Fruit fly (Drosophila melanogaster): ENCODE data around the gene CG14104.

Gene CG14104

DNA sequence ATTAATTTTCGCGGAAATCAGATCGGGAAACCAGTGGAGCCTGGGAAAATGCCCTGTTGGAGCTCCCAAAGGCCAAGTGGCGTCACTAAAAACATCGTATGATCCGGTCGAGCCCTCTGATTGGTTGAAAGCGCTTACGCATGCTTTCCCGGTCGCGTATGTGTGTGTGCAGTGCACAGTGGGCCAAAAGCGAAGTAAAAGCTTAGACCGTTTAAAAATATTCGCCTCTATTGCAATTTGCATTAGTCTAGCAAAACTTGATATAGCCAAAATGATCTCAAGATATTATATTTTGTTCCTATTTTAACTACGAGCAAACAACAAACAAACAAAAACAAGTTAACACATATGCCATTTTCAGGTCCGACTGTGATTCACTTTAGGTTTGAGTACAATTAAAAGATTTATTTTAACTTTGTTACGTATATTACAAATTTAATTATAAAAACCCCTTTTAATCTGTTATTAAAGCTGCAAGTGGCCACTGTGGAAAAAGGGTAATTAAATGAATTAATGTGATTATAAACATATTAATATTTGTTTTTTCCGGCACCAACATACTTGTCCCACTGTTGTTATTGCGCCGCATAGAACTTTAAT, 12.7 kb downstream of the CG14104 start (continued):
- TF ChIP-seq GATAd (GFP tag; optimal IDR thresholded peaks at IDR 0.05) (no peak), dl (GFP tag; optimal IDR thresholded peaks at IDR 0.05; ENCODE audit: insufficient read depth in 1 of 2, partially characterized antibody in 2 of 2) (no peak), br (GFP tag; optimal IDR thresholded peaks at IDR 0.05) (no peak), psq (GFP tag; optimal IDR thresholded peaks at IDR 0.05) (peak; percentile 78)

DNA sequence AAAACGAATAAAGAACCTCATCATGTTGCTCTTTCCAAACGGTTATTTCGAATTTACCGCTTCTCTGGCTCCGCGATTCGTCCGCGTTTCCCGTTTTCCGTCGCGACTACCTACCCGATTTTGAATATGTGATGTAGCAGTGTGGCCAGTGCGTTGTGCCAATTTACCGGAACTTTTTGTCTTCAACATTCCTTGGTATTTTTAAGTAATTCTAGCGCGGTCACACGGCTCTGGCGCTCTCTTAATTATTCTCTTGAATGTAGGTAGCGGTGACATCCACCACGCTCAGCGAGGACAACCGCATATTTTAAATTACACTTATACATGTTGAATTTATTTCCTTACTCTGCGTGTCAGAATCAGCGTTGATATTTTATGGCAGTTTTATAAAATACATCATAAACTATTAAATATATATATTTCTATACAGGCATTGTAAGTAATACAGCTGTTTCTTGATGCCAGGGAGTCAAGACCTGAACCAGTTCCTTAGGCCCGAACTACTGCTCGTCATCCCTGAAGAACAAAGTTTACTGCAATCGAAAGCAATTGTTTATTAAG, 13.5 kb downstream of the CG14104 start, which contains the start of the genes CG42637, Gyc76C and SREBP:
Gene CG42637, minus strand, starts transcription at position 132 of the 561 bp plus-strand sequence.
Gene Gyc76C, minus strand, starts transcription at position 132 of the 561 bp plus-strand sequence.
Gene SREBP, plus strand, starts transcription at position 498 of the 561 bp plus-strand sequence.
- TF ChIP-seq brk (GFP tag; optimal IDR thresholded peaks at IDR 0.05) (peak; percentile 83), Hr83 (GFP tag; optimal IDR thresholded peaks at IDR 0.05; ENCODE audit: poor library complexity, severe bottlenecking) (peak; percentile 38), sage (GFP tag; optimal IDR thresholded peaks at IDR 0.05) (peak; percentile 85), dl (GFP tag; optimal IDR thresholded peaks at IDR 0.05; ENCODE audit: insufficient read depth in 1 of 2, partially characterized antibody in 2 of 2) (no peak), Rel (GFP tag; optimal IDR thresholded peaks at IDR 0.05) (peak; percentile 38), Rel (tag; optimal IDR thresholded peaks at IDR 0.05) (peak; percentile 47), fru (GFP tag; optimal IDR thresholded peaks at IDR 0.05) (peak; percentile 14), Dif (GFP tag; optimal IDR thresholded peaks at IDR 0.05; ENCODE audit: partially characterized antibody) (peak; percentile 52), Mio (GFP tag; optimal IDR thresholded peaks at IDR 0.05) (no peak), psq (GFP tag; optimal IDR thresholded peaks at IDR 0.05) (no peak), HLH106 (tag; optimal IDR thresholded peaks at IDR 0.05) (peak; percentile 37), Sp1 (GFP tag; optimal IDR thresholded peaks at IDR 0.05) (no peak), Dfd (GFP tag; optimal IDR thresholded peaks at IDR 0.05) (no peak), lola (GFP tag; optimal IDR thresholded peaks at IDR 0.05) (no peak), CrebA (GFP tag; optimal IDR thresholded peaks at IDR 0.05; ENCODE audit: borderline replicate concordance) (no peak), rgr (GFP tag; optimal IDR thresholded peaks at IDR 0.05) (peak; percentile 20), br (GFP tag; optimal IDR thresholded peaks at IDR 0.05) (no peak)

DNA sequence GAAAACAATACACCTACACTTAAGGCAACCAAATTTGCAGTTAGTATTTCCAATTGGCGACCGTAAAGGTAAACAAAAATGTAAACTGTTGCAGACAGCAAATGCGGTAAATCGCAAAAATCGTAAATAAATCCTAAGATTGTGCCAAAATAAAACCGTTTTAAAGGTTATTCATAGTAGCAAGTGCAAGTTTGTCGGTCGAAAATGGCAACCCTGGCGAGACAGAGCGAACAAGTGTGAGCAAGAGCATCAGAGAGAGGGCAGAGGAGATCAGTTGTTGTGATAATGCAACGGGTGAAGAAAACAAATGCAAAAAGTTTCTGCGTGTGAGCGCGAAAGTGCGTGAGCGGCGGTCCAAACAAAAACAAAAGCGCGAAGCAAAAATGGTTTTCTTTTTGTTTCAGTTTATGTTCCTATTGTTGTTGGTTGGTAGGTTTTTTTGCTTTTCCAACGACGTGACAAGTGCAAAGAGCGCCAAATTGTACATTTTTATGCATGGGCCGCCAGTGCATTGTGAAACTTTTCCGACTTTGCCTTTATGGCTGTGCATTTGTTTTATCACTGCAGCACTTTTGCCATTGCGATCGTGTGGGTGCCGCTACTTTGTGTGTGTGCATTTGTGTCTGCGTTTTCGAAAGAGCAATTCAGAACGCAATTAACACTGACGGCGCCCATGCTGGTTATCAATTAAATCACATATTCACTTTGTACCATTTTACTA, 14.1 kb downstream of the CG14104 start:
- TF ChIP-seq Dif (GFP tag; optimal IDR thresholded peaks at IDR 0.05; ENCODE audit: partially characterized antibody) (no peak), Vsx2 (GFP tag; optimal IDR thresholded peaks at IDR 0.05; ENCODE audit: partially characterized antibody) (no peak), Mio (GFP tag; optimal IDR thresholded peaks at IDR 0.05) (no peak), dmrt93B (GFP tag; optimal IDR thresholded peaks at IDR 0.05) (no peak), psq (GFP tag; optimal IDR thresholded peaks at IDR 0.05) (no peak), woc (GFP tag; optimal IDR thresholded peaks at IDR 0.05) (no peak), Hr83 (GFP tag; optimal IDR thresholded peaks at IDR 0.05; ENCODE audit: poor library complexity, severe bottlenecking) (no peak), ey (GFP tag; optimal IDR thresholded peaks at IDR 0.05) (no peak), CG32264 (GFP tag; optimal IDR thresholded peaks at IDR 0.05) (no peak), brk (GFP tag; optimal IDR thresholded peaks at IDR 0.05) (no peak), Dfd (GFP tag; optimal IDR thresholded peaks at IDR 0.05) (no peak), OdsH (GFP tag; optimal IDR thresholded peaks at IDR 0.05) (no peak), sv (GFP tag; optimal IDR thresholded peaks at IDR 0.05) (no peak)

DNA sequence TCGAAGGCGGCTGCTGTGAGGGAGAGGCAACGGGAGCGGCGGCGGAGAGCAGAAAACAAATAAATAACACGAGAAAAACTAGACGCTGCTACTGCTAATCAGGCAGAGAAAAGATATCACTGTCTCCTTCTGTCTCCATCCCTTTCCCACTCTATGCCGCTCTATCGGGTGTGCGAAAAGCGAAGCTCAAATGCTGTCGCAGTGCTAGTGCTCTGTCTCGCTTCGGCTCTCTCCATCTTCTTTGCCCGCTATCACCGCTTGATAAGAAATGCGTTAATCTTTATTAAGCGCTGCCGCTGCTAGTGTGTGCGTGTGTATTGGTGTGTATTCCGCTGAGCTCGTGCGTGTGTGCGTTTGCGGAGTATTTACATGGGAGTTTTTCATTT, 15.3 kb downstream of the CG14104 start:
- TF ChIP-seq Dif (GFP tag; optimal IDR thresholded peaks at IDR 0.05; ENCODE audit: partially characterized antibody): peak; percentile 1
- TF ChIP-seq N (GFP tag; optimal IDR thresholded peaks at IDR 0.05): peak; percentile 15
- no peak for TF ChIP-seq Dfd (GFP tag; optimal IDR thresholded peaks at IDR 0.05)

DNA sequence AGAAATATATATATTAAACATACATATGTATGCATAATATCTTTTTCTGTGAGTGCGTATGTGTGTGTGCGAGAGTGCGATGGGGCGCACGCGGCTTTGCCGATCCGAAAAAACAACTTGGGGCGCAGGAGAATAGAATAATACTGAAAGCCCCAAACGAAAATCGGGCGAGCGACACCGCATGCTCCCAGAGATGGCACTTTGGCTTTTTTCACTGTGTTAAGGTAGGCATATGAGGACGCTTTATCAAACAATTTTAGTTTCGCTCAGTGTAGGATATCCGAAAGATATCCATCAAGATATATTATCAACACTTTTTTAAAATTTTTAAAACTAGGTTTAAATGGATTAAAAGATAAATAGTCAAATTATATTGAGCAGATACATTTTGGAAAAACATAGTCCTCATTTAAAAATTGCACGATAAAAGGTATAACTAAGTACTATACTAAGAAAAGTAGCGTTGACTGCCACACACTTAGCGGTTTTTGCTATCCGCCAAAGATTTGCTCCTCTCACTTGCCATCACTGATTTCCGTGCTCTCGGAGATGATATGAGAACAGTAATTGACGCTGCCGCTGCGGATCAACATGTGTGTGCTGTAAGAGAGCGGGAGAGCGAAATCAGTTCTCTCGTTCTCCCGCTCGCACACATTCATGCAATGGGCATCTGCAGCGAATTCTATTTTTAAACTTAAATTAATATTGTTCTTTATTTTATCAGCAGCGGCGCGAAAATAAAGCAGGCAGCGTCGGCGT, 15.9 kb downstream of the CG14104 start:
- peak; percentile 83 for TF ChIP-seq fru (GFP tag; optimal IDR thresholded peaks at IDR 0.05)
- no peak for TF ChIP-seq lola (GFP tag; optimal IDR thresholded peaks at IDR 0.05)
- peak; percentile 46 for TF ChIP-seq Hr83 (GFP tag; optimal IDR thresholded peaks at IDR 0.05; ENCODE audit: poor library complexity, severe bottlenecking)
- TF ChIP-seq br (GFP tag; optimal IDR thresholded peaks at IDR 0.05): peak; percentile 64
- peak; percentile 21 for TF ChIP-seq CrebA (GFP tag; optimal IDR thresholded peaks at IDR 0.05; ENCODE audit: borderline replicate concordance)
- peak; percentile 49 for TF ChIP-seq sv (GFP tag; optimal IDR thresholded peaks at IDR 0.05)
- no peak for TF ChIP-seq GATAd (GFP tag; optimal IDR thresholded peaks at IDR 0.05)
- no peak for TF ChIP-seq Dfd (GFP tag; optimal IDR thresholded peaks at IDR 0.05)
- TF ChIP-seq pan (optimal IDR thresholded peaks at IDR 0.05): no peak
- peak; percentile 77 for TF ChIP-seq Sp1 (GFP tag; optimal IDR thresholded peaks at IDR 0.05)
- TF ChIP-seq foxo (GFP tag; optimal IDR thresholded peaks at IDR 0.05): peak in 1 of 2 experiments; percentile 80
- TF ChIP-seq Abd-B (GFP tag; optimal IDR thresholded peaks at IDR 0.05): no peak
- peak; percentile 73 for TF ChIP-seq ey (GFP tag; optimal IDR thresholded peaks at IDR 0.05)
- no peak for TF ChIP-seq Hr78 (GFP tag; optimal IDR thresholded peaks at IDR 0.05)
- TF ChIP-seq CG9705 (GFP tag; optimal IDR thresholded peaks at IDR 0.05): peak; percentile 55
- TF ChIP-seq Dif (GFP tag; optimal IDR thresholded peaks at IDR 0.05; ENCODE audit: partially characterized antibody): peak; percentile 95
- peak; percentile 1 for TF ChIP-seq Jra (GFP tag; optimal IDR thresholded peaks at IDR 0.05)
- peak; percentile 71 for TF ChIP-seq psq (GFP tag; optimal IDR thresholded peaks at IDR 0.05)
- peak; percentile 100 for TF ChIP-seq Myc (optimal IDR thresholded peaks at IDR 0.05)
- no peak for TF ChIP-seq Mio (GFP tag; optimal IDR thresholded peaks at IDR 0.05)
- no peak for TF ChIP-seq dsf (GFP tag; optimal IDR thresholded peaks at IDR 0.05; ENCODE audit: borderline replicate concordance)
- peak; percentile 97 for TF ChIP-seq woc (GFP tag; optimal IDR thresholded peaks at IDR 0.05)
- TF ChIP-seq dl (GFP tag; optimal IDR thresholded peaks at IDR 0.05; ENCODE audit: insufficient read depth in 1 of 2, partially characterized antibody in 2 of 2): peak; percentile 92 to 93
- TF ChIP-seq brk (GFP tag; optimal IDR thresholded peaks at IDR 0.05): no peak
